Worm (Caenorhabditis elegans) whole organism, mixed stage, embryonic: ENCODE data around the gene nhr-221.

Source experiments
- M03D4.4 ChIP-seq: sonication (generic microtip); optimal IDR thresholded peaks from 2 replicates; lab custom pipeline; 2017; ENCODE audit warnings: mild to moderate bottlenecking, missing genetic modification characterization, missing compliant biosample characterization
- bed-3 ChIP-seq: fragments of 200-800 bp; sonication (Bioruptor generic); optimal IDR thresholded peaks from 3 replicates; lab custom pipeline; 2018; ENCODE audit warnings: mild to moderate bottlenecking, missing genetic modification characterization, moderate library complexity, missing compliant biosample characterization
- blmp-1 ChIP-seq: fragments of 150-350 bp; optimal IDR thresholded peaks from 2 replicates; lab custom pipeline; 2014; ENCODE audit warnings: missing biosample characterization, missing genetic modification characterization
- ceh-43 ChIP-seq: fragments of 200-800 bp; sonication (Bioruptor generic); optimal IDR thresholded peaks from 2 replicates; lab custom pipeline; 2018; ENCODE audit warnings: mild to moderate bottlenecking, missing genetic modification characterization, moderate library complexity, missing compliant biosample characterization
- ceh-83 ChIP-seq: fragments of 200-800 bp; sonication (Bioruptor generic); optimal IDR thresholded peaks from 2 replicates; lab custom pipeline; 2018; ENCODE audit warnings: mild to moderate bottlenecking, missing genetic modification characterization, missing compliant biosample characterization
- ces-1 ChIP-seq: fragments of 150-350 bp; optimal IDR thresholded peaks from 2 replicates; lab custom pipeline; 2014; ENCODE audit warnings: missing biosample characterization, missing genetic modification reagents, missing genetic modification characterization
- cnd-1 ChIP-seq: fragments of 200-800 bp; sonication (Bioruptor generic); optimal IDR thresholded peaks from 2 replicates; lab custom pipeline; 2018; ENCODE audit warnings: mild to moderate bottlenecking, missing genetic modification characterization, missing compliant biosample characterization
- drap-1 ChIP-seq: fragments of 200-800 bp; sonication (Bioruptor generic); optimal IDR thresholded peaks from 3 replicates; lab custom pipeline; 2018; ENCODE audit warnings: mild to moderate bottlenecking, missing genetic modification characterization, missing compliant biosample characterization
- elt-1 ChIP-seq: sonication (generic microtip); optimal IDR thresholded peaks from 2 replicates; lab custom pipeline; 2017; ENCODE audit warnings: missing genetic modification characterization, mild to moderate bottlenecking, missing compliant biosample characterization, antibody characterized with exemption, moderate library complexity, borderline replicate concordance; ENCODE audit not compliant: insufficient read depth
- elt-3 ChIP-seq: fragments of 150-350 bp; optimal IDR thresholded peaks from 2 replicates; lab custom pipeline; 2014; ENCODE audit warnings: missing biosample characterization, missing genetic modification characterization
- flh-1 ChIP-seq: fragments of 200-800 bp; sonication (Bioruptor generic); optimal IDR thresholded peaks from 2 replicates; lab custom pipeline; 2018; ENCODE audit warnings: mild to moderate bottlenecking, missing genetic modification characterization, moderate library complexity, missing compliant biosample characterization
- ham-2 ChIP-seq: fragments of 200-800 bp; sonication (Bioruptor generic); optimal IDR thresholded peaks from 2 replicates; lab custom pipeline; 2018; ENCODE audit warnings: mild to moderate bottlenecking, missing genetic modification characterization, missing compliant biosample characterization
- hlh-1 ChIP-seq: fragments of 150-350 bp; optimal IDR thresholded peaks from 2 replicates; lab custom pipeline; 2014; ENCODE audit warnings: missing biosample characterization, missing genetic modification reagents, missing genetic modification characterization
- lin-13 ChIP-seq: fragments of 150-350 bp; optimal IDR thresholded peaks from 2 replicates; lab custom pipeline; 2014; ENCODE audit warnings: missing biosample characterization, missing genetic modification characterization
- lin-32 ChIP-seq: fragments of 200-800 bp; sonication (Bioruptor generic); optimal IDR thresholded peaks from 2 replicates; lab custom pipeline; 2018; ENCODE audit warnings: mild to moderate bottlenecking, missing genetic modification characterization, missing compliant biosample characterization
- lsy-2 ChIP-seq: fragments of 150-350 bp; optimal IDR thresholded peaks from 2 replicates; lab custom pipeline; 2014; ENCODE audit warnings: missing biosample characterization, missing genetic modification characterization
- mep-1 ChIP-seq: fragments of 150-350 bp; optimal IDR thresholded peaks from 2 replicates; lab custom pipeline; 2017; ENCODE audit warnings: missing biosample characterization, missing genetic modification reagents, missing genetic modification characterization, inconsistent platforms
- mls-2 ChIP-seq: sonication (generic microtip); optimal IDR thresholded peaks from 2 replicates; lab custom pipeline; 2016; ENCODE audit warnings: mild to moderate bottlenecking, missing genetic modification characterization, moderate library complexity, missing compliant biosample characterization
- nhr-12 ChIP-seq: fragments of 150-350 bp; optimal IDR thresholded peaks from 2 replicates; lab custom pipeline; 2014; ENCODE audit warnings: missing biosample characterization, missing genetic modification characterization
- nhr-2 ChIP-seq: fragments of 150-350 bp; optimal IDR thresholded peaks from 2 replicates; lab custom pipeline; 2014; ENCODE audit warnings: missing biosample characterization, missing genetic modification characterization
- nhr-237 ChIP-seq: fragments of 150-350 bp; optimal IDR thresholded peaks from 2 replicates; lab custom pipeline; 2014; ENCODE audit warnings: missing biosample characterization, missing genetic modification characterization
- nhr-28 ChIP-seq: fragments of 150-350 bp; optimal IDR thresholded peaks from 2 replicates; lab custom pipeline; 2014; ENCODE audit warnings: missing biosample characterization, missing genetic modification characterization
- nhr-76 ChIP-seq: sonication (generic microtip); optimal IDR thresholded peaks from 2 replicates; lab custom pipeline; 2017; ENCODE audit warnings: missing biosample characterization, missing genetic modification characterization
- pha-4 ChIP-seq: fragments of 150-350 bp; optimal IDR thresholded peaks from 2 replicates; lab custom pipeline; 2018; ENCODE audit warnings: missing biosample characterization, missing genetic modification reagents, missing genetic modification characterization
- sem-2 ChIP-seq: fragments of 200-800 bp; sonication (Bioruptor generic); optimal IDR thresholded peaks from 2 replicates; lab custom pipeline; 2018; ENCODE audit warnings: mild to moderate bottlenecking, missing genetic modification characterization, missing compliant biosample characterization
- snpc-4 ChIP-seq: fragments of 150-350 bp; optimal IDR thresholded peaks from 2 replicates; lab custom pipeline; 2014; ENCODE audit warnings: missing biosample characterization, missing genetic modification characterization
- sptf-1 ChIP-seq: sonication (generic microtip); optimal IDR thresholded peaks from 2 replicates; lab custom pipeline; 2017; ENCODE audit warnings: mild to moderate bottlenecking, missing genetic modification characterization, moderate library complexity, missing compliant biosample characterization
- tbx-8 ChIP-seq: fragments of 200-800 bp; sonication (Bioruptor generic); optimal IDR thresholded peaks from 2 replicates; lab custom pipeline; 2018; ENCODE audit warnings: mild to moderate bottlenecking, missing genetic modification characterization, moderate library complexity, missing compliant biosample characterization
- unc-120 ChIP-seq: sonication (generic microtip); optimal IDR thresholded peaks from 2 replicates; lab custom pipeline; 2017; ENCODE audit warnings: missing genetic modification characterization, missing compliant biosample characterization; ENCODE audit not compliant: poor library complexity, severe bottlenecking
- unc-39 ChIP-seq: fragments of 150-350 bp; optimal IDR thresholded peaks from 2 replicates; lab custom pipeline; 2014; ENCODE audit warnings: missing biosample characterization, missing genetic modification characterization
- unc-62 ChIP-seq: fragments of 150-350 bp; optimal IDR thresholded peaks from 2 replicates; lab custom pipeline; 2014; ENCODE audit warnings: missing biosample characterization, missing genetic modification reagents, missing genetic modification characterization
- zip-8 ChIP-seq: fragments of 150-350 bp; optimal IDR thresholded peaks from 2 replicates; lab custom pipeline; 2014; ENCODE audit warnings: missing biosample characterization, missing genetic modification characterization
- ztf-11 ChIP-seq: fragments of 150-350 bp; optimal IDR thresholded peaks from 2 replicates; lab custom pipeline; 2014; ENCODE audit warnings: missing biosample characterization, missing genetic modification characterization

The nhr-221 gene

DNA sequence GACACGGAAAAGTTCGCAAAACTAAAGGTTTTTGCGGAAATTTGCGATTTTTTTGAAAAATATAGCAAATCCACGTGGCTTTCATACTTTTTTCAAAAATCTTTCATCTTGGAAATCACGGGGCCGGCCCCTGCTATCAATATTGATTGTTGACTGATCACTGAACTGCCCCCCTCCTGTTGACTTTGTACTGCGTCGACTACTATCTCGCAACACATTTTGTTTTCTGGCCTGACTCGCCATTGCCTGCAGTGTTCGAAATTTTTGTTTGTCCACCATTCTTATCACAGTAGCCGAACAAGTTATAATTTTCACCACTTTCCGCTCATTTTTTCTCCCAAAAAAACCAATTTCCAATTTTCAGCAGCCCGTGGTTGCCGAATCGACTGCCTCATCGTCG, 45.9 kb upstream of the nhr-221 start:
- TF ChIP-seq lsy-2 (tag; lab: Kevin White, UChicago) (no peak), nhr-76 (no peak), elt-3 (no peak), ham-2 (no peak), sem-2 (no peak), blmp-1 (tag; lab: Kevin White, UChicago) (no peak), lin-13 (tag; lab: Kevin White, UChicago) (no peak), mls-2 (tag; lab: Kevin White, UChicago) (no peak), ces-1 (GFP tag; lab: Kevin White, UChicago) (no peak), M03D4.4 (tag; lab: Kevin White, UChicago) (no peak), tbx-8 (no peak), nhr-12 (tag; lab: Kevin White, UChicago) (no peak), drap-1 (GFP tag; lab: Kevin White, UChicago) (no peak), nhr-2 (tag; lab: Kevin White, UChicago) (no peak), nhr-28 (tag; lab: Kevin White, UChicago) (no peak), lin-32 (GFP tag; lab: Kevin White, UChicago) (no peak)

DNA sequence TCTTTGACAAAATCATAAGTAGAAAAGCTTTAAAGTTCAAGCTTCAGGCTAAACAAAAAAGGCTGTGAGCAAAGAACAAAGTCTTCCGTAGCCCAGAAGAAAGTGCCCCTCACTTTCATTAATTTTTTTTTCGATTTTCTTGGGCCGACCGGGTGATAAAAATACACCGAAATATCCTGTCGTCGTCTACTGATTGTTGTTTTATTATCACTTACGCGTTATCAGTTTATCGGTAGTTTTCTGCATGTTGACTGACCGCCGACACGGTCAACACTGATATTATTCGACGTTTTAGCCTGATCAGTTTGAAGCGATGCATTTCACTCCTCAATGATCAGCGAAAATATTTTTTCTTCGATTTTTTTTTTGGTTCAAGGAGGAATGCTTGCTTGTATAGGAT, 45.2 kb upstream of the nhr-221 start:
- TF ChIP-seq cnd-1 (tag; lab: Kevin White, UChicago) (no peak), ces-1 (GFP tag; lab: Kevin White, UChicago) (no peak), lsy-2 (tag; lab: Kevin White, UChicago) (no peak), ham-2 (no peak), nhr-76 (no peak), nhr-28 (tag; lab: Kevin White, UChicago) (no peak), zip-8 (no peak), nhr-237 (tag; lab: Kevin White, UChicago) (no peak), elt-3 (no peak), ceh-43 (GFP tag; lab: Kevin White, UChicago) (no peak), nhr-12 (tag; lab: Kevin White, UChicago) (no peak), mls-2 (tag; lab: Kevin White, UChicago) (no peak), sem-2 (no peak), drap-1 (GFP tag; lab: Kevin White, UChicago) (no peak)

DNA sequence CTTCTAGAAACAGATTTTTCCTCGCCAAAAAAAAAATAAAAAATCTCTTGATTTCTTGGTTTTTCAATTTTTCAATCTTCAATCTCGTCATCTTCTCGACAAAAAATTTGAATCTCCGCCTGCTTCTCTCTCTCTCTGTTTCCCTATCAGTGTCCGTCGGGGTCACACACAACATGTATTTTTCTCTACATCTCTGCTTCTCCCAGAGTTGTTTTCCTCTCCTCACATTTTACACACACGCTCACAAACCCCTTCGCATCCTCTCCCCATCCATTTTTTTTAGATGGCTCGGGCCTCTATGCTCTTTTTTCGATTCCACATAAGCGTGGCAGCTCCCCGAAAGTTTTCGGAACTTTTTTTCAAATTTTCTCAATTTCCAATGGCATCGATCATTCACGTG, 44.6 kb upstream of the nhr-221 start:
- peak; percentile 6 for TF ChIP-seq lsy-2 (tag; lab: Kevin White, UChicago)
- peak; percentile 67 for TF ChIP-seq hlh-1 (tag; lab: Kevin White, UChicago)
- TF ChIP-seq M03D4.4 (tag; lab: Kevin White, UChicago): no peak

DNA sequence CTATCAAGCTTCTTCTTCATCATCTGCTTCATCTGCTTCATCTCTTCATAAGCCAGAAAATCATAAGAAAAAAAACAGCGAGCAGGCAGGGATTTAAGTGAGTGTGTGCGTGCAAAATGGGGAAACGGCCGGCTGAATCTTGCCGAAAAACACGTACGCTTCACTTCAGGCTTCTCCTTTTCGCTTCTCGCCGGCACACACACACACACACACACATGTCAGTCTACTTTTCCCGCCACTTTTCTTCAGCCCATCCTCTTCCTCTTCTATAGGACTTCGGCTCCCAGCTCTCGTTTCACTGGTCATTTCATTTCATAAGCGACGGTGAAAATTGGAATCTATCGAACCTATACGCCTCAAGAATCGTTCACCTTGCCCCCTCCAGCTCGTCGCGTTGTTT, 44.1 kb upstream of the nhr-221 start:
- TF ChIP-seq ceh-83: no peak
- no peak for TF ChIP-seq snpc-4 (tag; lab: Kevin White, UChicago)
- TF ChIP-seq unc-39 (tag; lab: Kevin White, UChicago): no peak
- TF ChIP-seq nhr-12 (tag; lab: Kevin White, UChicago): no peak
- TF ChIP-seq nhr-237 (tag; lab: Kevin White, UChicago): no peak
- TF ChIP-seq cnd-1 (tag; lab: Kevin White, UChicago): no peak
- TF ChIP-seq pha-4 (tag; lab: Kevin White, UChicago): no peak
- no peak for TF ChIP-seq nhr-2 (tag; lab: Kevin White, UChicago)
- TF ChIP-seq flh-1: no peak
- TF ChIP-seq nhr-76: no peak
- no peak for TF ChIP-seq sptf-1 (tag; lab: Kevin White, UChicago)
- no peak for TF ChIP-seq elt-3
- no peak for TF ChIP-seq ztf-11 (tag; lab: Kevin White, UChicago)
- TF ChIP-seq unc-120 (tag; lab: Kevin White, UChicago): no peak
- no peak for TF ChIP-seq lin-13 (tag; lab: Kevin White, UChicago)
- TF ChIP-seq unc-62 (GFP tag; lab: Kevin White, UChicago): no peak
- no peak for TF ChIP-seq mep-1 (tag; lab: Kevin White, UChicago)
- TF ChIP-seq bed-3: no peak
- TF ChIP-seq, all 35 proteins: peak for 0

DNA sequence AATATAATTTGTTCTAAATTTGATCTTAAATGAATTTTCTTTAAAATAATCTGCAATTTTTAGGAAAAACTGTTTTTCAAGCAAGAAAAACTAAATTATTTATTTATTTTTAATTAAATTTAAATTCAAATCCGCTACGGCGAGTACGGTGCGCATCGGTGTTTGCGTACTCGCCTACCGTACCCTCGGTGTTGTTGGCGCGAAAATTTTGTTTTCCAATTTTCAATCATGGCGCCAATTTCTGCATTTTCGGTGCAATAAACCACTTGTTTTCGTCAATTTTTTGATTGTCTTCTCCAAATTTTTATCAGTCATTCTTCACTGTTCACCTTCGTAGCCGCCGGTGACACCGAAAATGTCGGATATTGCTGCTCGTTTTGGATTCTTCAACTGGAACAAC, 43.7 kb upstream of the nhr-221 start, which contains the start of gene pygl-1:
Gene pygl-1, plus strand, starts transcription at position 211 of the 400 bp plus-strand sequence.
- no peak for TF ChIP-seq elt-1 (tag; lab: Kevin White, UChicago)
- peak; percentile 85 for TF ChIP-seq lsy-2 (tag; lab: Kevin White, UChicago)
- TF ChIP-seq snpc-4 (tag; lab: Kevin White, UChicago): no peak
